Worm (Caenorhabditis elegans): ENCODE results near the gene egl-47.

Gene egl-47

ce11 chrV:9918410-9918809, 19.0 kb downstream of the egl-47 start, which contains the start of gene C50H2.5:
Gene C50H2.5, plus strand, starts transcription at chrV:9918710.
- TF ChIP-seq nhr-102 (tag; optimal IDR thresholded peaks at IDR 0.05): no peak
- no peak for TF ChIP-seq dve-1 (tag; optimal IDR thresholded peaks at IDR 0.05; ENCODE audit: insufficient read depth)

ce11 chrV:9921288-9921687, 21.9 kb downstream of the egl-47 start, which contains the start of gene ceh-75:
Gene ceh-75, plus strand, starts transcription at chrV:9921337.
- TF ChIP-seq snpc-4 (tag; optimal IDR thresholded peaks at IDR 0.05) (no peak), unc-62 (GFP tag; optimal IDR thresholded peaks at IDR 0.05 in 1 of 2) (peak in 1 of 2 experiments; percentile 99), unc-62 (tag; optimal IDR thresholded peaks at IDR 0.05) (no peak)

- TF ChIP-seq fos-1 (tag; optimal IDR thresholded peaks at IDR 0.05) (no peak), F44E2.7 (GFP tag; IDR thresholded peaks at IDR 0.05) (no peak), mep-1 (tag; optimal IDR thresholded peaks at IDR 0.05) (no peak), ceh-32 (tag; optimal IDR thresholded peaks at IDR 0.05; ENCODE audit: poor library complexity) (no peak), ceh-62 (tag; optimal IDR thresholded peaks at IDR 0.05) (no peak), mdt-29 (GFP tag; IDR thresholded peaks at IDR 0.05) (no peak), D1046.2 (GFP tag; IDR thresholded peaks at IDR 0.05) (no peak), ceh-44 (GFP tag; IDR thresholded peaks at IDR 0.05) (no peak), R02D3.7 (tag; optimal IDR thresholded peaks at IDR 0.05) (no peak), spr-3 (GFP tag; optimal IDR thresholded peaks at IDR 0.05) (no peak), hlh-11 (tag; optimal IDR thresholded peaks at IDR 0.05) (no peak), ctbp-1 (GFP tag; IDR thresholded peaks at IDR 0.05) (no peak)
Measured at ce11 chrV:9922481-9922880, 23.1 kb downstream of the egl-47 start, which contains the start of gene C50H2.7. Gene C50H2.7, plus strand, starts transcription at chrV:9922781.

ce11 chrV:9924389-9924788, 25.0 kb downstream of the egl-47 start:
- TF ChIP-seq saeg-2 (GFP tag; IDR thresholded peaks at IDR 0.05): no peak
- peak; percentile 91 for TF ChIP-seq aha-1 (tag)
- no peak for TF ChIP-seq spr-3 (GFP tag; optimal IDR thresholded peaks at IDR 0.05)
- TF ChIP-seq cey-2 (tag; optimal IDR thresholded peaks at IDR 0.05; ENCODE audit: borderline replicate concordance, insufficient read depth): no peak
- peak; percentile 42 for TF ChIP-seq nhr-28 (tag; optimal IDR thresholded peaks at IDR 0.05)
- TF ChIP-seq mep-1 (tag; optimal IDR thresholded peaks at IDR 0.05): no peak
- TF ChIP-seq dmd-6 (GFP tag; IDR thresholded peaks at IDR 0.05): peak; percentile 34; the same call in 1 of the 2 replicates
- no peak for TF ChIP-seq dpl-1 (GFP tag; optimal IDR thresholded peaks at IDR 0.05)
- no peak for TF ChIP-seq D1046.2 (GFP tag; IDR thresholded peaks at IDR 0.05)
- no peak for TF ChIP-seq ceh-20 (GFP tag; IDR thresholded peaks at IDR 0.05)

- TF ChIP-seq tra-1 (GFP tag; IDR thresholded peaks at IDR 0.05): no peak
- no peak for TF ChIP-seq zfp-3 (GFP tag; conservative IDR thresholded peaks at IDR 0.05)
- no peak for TF ChIP-seq lim-7 (GFP tag; IDR thresholded peaks at IDR 0.05)
- TF ChIP-seq ztf-11 (tag; optimal IDR thresholded peaks at IDR 0.05): no peak
- no peak for TF ChIP-seq daf-12 (tag; optimal IDR thresholded peaks at IDR 0.05)
- TF ChIP-seq unc-39 (tag; optimal IDR thresholded peaks at IDR 0.05): no peak
- no peak for TF ChIP-seq spr-1 (tag; optimal IDR thresholded peaks at IDR 0.05)
- TF ChIP-seq lin-39 (tag; optimal IDR thresholded peaks at IDR 0.05): no peak
- TF ChIP-seq fkh-10 (GFP tag; optimal IDR thresholded peaks at IDR 0.05): no peak
- no peak for TF ChIP-seq nhr-11 (tag; optimal IDR thresholded peaks at IDR 0.05)
- no peak for TF ChIP-seq hmg-1.1 (GFP tag; IDR thresholded peaks at IDR 0.05)
- TF ChIP-seq gei-8 (GFP tag; optimal IDR thresholded peaks at IDR 0.05): no peak
- TF ChIP-seq pqm-1 (tag; optimal IDR thresholded peaks at IDR 0.05): peak; percentile 97
- peak; percentile 61 for TF ChIP-seq dve-1 (tag; optimal IDR thresholded peaks at IDR 0.05; ENCODE audit: insufficient read depth)
- TF ChIP-seq daf-16 (GFP tag; optimal IDR thresholded peaks at IDR 0.05): peak in 1 of 2 experiments; percentile 17
- TF ChIP-seq daf-16 (tag; optimal IDR thresholded peaks at IDR 0.05): peak; percentile 59
- no peak for TF ChIP-seq ama-1 (optimal IDR thresholded peaks at IDR 0.05)
- TF ChIP-seq pha-4 (GFP tag; IDR thresholded peaks at IDR 0.05): no peak
- no peak for TF ChIP-seq pha-4 (tag; optimal IDR thresholded peaks at IDR 0.05)
- no peak for TF ChIP-seq madf-9 (GFP tag; conservative IDR thresholded peaks at IDR 0.05)
- no peak for TF ChIP-seq lin-13 (GFP tag; optimal IDR thresholded peaks at IDR 0.05)
- no peak for TF ChIP-seq mdt-29 (GFP tag; IDR thresholded peaks at IDR 0.05)
- TF ChIP-seq hlh-30 (tag; optimal IDR thresholded peaks at IDR 0.05; ENCODE audit: insufficient read depth): no peak
- TF ChIP-seq php-3 (GFP tag; IDR thresholded peaks at IDR 0.05): 0 out of 2 replicates have a peak, but pooled peaks have one; percentile 37
Measured at ce11 chrV:9925647-9926046, 26.3 kb downstream of the egl-47 start.

Data from whole organism, L4 larva.